Worm (Caenorhabditis elegans) whole organism, L4 larva: ENCODE measurements around the gene C50A2.3.

Source experiments
- F44E2.7 ChIP-seq: fragments of 200-800 bp; sonication (Bioruptor generic); IDR thresholded peaks from 2 replicates; pipeline ENCODE4 v2.1.2; 2022; ENCODE audit warnings: missing genetic modification characterization, missing compliant biosample characterization
- ama-1 ChIP-seq: fragments of 150-350 bp; optimal IDR thresholded peaks from 2 replicates; lab custom pipeline; 2014; ENCODE audit warnings: inconsistent platforms, mixed read lengths
- fos-1 ChIP-seq: fragments of 150-350 bp; optimal IDR thresholded peaks from 2 replicates; lab custom pipeline; 2014; ENCODE audit warnings: missing biosample characterization, missing genetic modification characterization
- lin-39 ChIP-seq: fragments of 150-350 bp; optimal IDR thresholded peaks from 2 replicates; lab custom pipeline; 2014; ENCODE audit warnings: missing biosample characterization, missing genetic modification reagents, missing genetic modification characterization
- nhr-237 ChIP-seq: sonication (generic microtip); optimal IDR thresholded peaks from 2 replicates; lab custom pipeline; 2017; ENCODE audit warnings: missing biosample characterization, missing genetic modification characterization
- nhr-76 ChIP-seq: fragments of 150-350 bp; optimal IDR thresholded peaks from 2 replicates; lab custom pipeline; 2014; ENCODE audit warnings: missing biosample characterization, missing genetic modification characterization

DNA sequence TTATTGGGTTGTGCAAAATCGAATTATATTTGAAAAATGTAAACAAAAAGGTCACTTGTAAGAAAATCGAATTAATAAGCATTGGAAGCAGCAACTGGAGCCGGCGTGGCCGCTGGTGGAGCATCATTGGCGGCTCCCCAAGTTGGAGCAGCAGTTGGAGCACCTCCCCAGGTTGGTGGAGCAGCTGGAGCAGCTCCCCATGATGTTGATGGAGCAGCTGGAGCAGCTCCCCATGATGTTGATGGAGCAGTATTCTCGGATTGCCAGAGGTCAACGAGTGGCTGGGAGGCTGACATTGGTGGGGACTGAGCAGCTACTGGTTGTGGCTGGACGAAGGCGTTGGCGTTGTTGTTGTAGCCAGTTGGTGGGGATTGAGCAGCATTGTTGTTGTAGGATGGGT lies 36.3 kb downstream of the C50A2.3 start:
- TF ChIP-seq lin-39 (tag; lab: Kevin White, UChicago), result no peak
- no peak for TF ChIP-seq nhr-76 (tag; lab: Kevin White, UChicago)
- no peak for TF ChIP-seq F44E2.7 (GFP tag; lab: Robert Waterston, UW)
- TF ChIP-seq nhr-237, result no peak
- TF ChIP-seq fos-1 (tag; lab: Kevin White, UChicago), result no peak
- no peak for TF ChIP-seq ama-1 (lab: Kevin White, UChicago)
